Worm (Caenorhabditis elegans) whole organism, L4/young adult: ENCODE results near the gene acd-4.

Source experiments
- W03F9.2 ChIP-seq: fragments of 150-350 bp; optimal IDR thresholded peaks from 2 replicates; lab custom pipeline; 2014; ENCODE audit warnings: missing biosample characterization, missing genetic modification characterization
- him-1 ChIP-seq: sonication (generic microtip); optimal IDR thresholded peaks from 2 replicates; lab custom pipeline; 2016; ENCODE audit warnings: missing genotype, missing genetic modification reagents, missing genetic modification characterization, missing compliant biosample characterization

DNA sequence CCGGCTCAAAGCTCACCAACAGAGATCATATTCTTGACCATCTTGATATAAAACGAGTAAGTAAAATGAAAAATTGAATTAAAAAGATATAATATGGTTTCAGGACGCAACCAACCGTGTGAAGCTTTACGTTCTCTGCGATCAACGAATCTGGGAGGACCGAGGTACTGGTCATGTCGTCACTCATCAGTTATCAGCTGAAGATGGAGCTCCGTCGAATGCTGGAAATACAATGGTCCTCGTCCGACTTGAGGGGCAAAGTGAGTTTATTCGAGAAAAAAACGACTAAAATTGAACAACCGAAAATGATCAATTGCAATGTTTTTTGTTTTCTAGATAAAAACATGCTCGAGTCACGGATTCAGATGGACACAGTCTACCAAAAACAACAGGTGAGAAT is 29.5 kb upstream of the acd-4 start:
- TF ChIP-seq him-1 (tag; lab: Kevin White, UChicago) (no peak), W03F9.2 (tag; lab: Kevin White, UChicago) (no peak)
